Worm (Caenorhabditis elegans): ENCODE data around the gene glo-1.
A peak's percentile ranks its signal among the peaks of the same experiment; 100 is the strongest.

Gene glo-1

ce11 chrX:9882572-9882971, 560 bp upstream of the glo-1 start:
- TF ChIP-seq efl-1 (optimal IDR thresholded peaks at IDR 0.05) (no peak), efl-1 (GFP tag; optimal IDR thresholded peaks at IDR 0.05 in 1 of 2) (peak in 1 of 2 experiments; percentile 62), blmp-1 (tag; optimal IDR thresholded peaks at IDR 0.05) (no peak), elt-2 (tag; optimal IDR thresholded peaks at IDR 0.05) (peak; percentile 55), nhr-12 (tag; optimal IDR thresholded peaks at IDR 0.05) (no peak), rnt-1 (tag; optimal IDR thresholded peaks at IDR 0.05) (no peak)

DNA sequence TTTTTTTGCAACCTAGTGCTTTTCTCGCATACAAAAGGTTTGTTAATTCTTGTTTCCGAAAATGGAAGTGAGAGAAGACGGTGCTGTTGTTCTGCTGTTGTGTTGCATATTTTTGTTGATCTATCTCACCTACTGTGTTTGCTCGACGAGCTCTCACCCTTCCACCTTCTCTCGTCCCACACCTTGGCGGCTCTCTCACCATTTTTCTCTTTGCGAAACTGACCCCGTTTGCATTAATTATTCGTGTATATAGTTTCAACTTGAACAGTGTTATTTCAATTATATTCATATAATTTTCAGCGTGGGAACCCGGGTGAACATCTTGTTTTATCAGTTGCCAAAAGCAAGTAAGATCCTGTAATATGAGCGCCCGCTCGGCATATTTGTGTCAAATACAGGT, 4.9 kb downstream of the glo-1 start, which contains the start of gene R07B1.9:
R07B1.9 (plus strand) TSS at position 301 of the 400 bp plus-strand sequence.
- no peak for TF ChIP-seq mab-9 (GFP tag; IDR thresholded peaks at IDR 0.05)
- no peak for TF ChIP-seq efl-1 (optimal IDR thresholded peaks at IDR 0.05)
- peak in 1 of 2 experiments; percentile 11 for TF ChIP-seq efl-1 (GFP tag; optimal IDR thresholded peaks at IDR 0.05 in 1 of 2)

ce11 chrX:9872554-9872953, 9.5 kb downstream of the glo-1 start, which contains the start of gene R07B1.8:
R07B1.8 (minus strand) TSS chrX:9872654.
- TF ChIP-seq mab-9 (GFP tag; IDR thresholded peaks at IDR 0.05) (no peak), fkh-8 (tag; optimal IDR thresholded peaks at IDR 0.05) (no peak), hlh-4 (tag; optimal IDR thresholded peaks at IDR 0.05) (no peak), egl-27 (tag; optimal IDR thresholded peaks at IDR 0.05) (no peak), unc-86 (tag; optimal IDR thresholded peaks at IDR 0.05) (no peak), mep-1 (tag; optimal IDR thresholded peaks at IDR 0.05) (no peak), nhr-76 (tag; optimal IDR thresholded peaks at IDR 0.05) (no peak)

DNA sequence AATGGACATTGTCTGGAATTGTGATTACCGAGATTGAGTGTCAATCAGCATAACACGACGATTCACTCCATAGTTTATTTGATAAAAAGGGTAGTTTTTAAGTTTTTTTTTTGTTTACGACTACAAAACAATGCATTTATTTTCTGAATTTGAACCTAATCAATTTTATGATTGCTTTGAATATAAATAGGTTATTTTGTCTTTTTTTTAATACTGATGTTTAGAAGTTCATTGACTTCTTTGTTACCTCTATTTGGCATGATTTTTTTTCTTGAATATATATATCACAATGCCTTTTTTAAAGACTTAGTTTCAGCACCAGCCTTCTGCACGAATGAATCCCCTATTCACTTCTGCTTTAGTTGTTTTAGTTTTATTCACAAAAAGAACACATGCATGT, 12.5 kb downstream of the glo-1 start, which contains the start of gene R07B1.13:
R07B1.13 (plus strand) TSS at position 301 of the 400 bp plus-strand sequence.
- TF ChIP-seq jun-1 (tag; optimal IDR thresholded peaks at IDR 0.05) (no peak), unc-86 (tag; optimal IDR thresholded peaks at IDR 0.05) (no peak), lin-13 (GFP tag; optimal IDR thresholded peaks at IDR 0.05) (no peak), isw-1 (GFP tag; IDR thresholded peaks at IDR 0.05) (no peak), fos-1 (tag; optimal IDR thresholded peaks at IDR 0.05) (no peak), ces-1 (GFP tag; optimal IDR thresholded peaks at IDR 0.05) (no peak), ets-5 (GFP tag; IDR thresholded peaks at IDR 0.05) (no peak), mdl-1 (tag; optimal IDR thresholded peaks at IDR 0.05) (no peak), irx-1 (tag; optimal IDR thresholded peaks at IDR 0.05) (no peak), hlh-4 (tag; optimal IDR thresholded peaks at IDR 0.05) (no peak), ceh-90 (tag; optimal IDR thresholded peaks at IDR 0.05) (no peak), pax-3 (tag; optimal IDR thresholded peaks at IDR 0.05) (no peak), elt-3 (tag; optimal IDR thresholded peaks at IDR 0.05) (no peak), rnt-1 (tag; optimal IDR thresholded peaks at IDR 0.05) (no peak), nhr-77 (tag; optimal IDR thresholded peaks at IDR 0.05) (no peak), lir-3 (tag; optimal IDR thresholded peaks at IDR 0.05; ENCODE audit: poor library complexity) (no peak), nhr-85 (tag) (no peak)

DNA sequence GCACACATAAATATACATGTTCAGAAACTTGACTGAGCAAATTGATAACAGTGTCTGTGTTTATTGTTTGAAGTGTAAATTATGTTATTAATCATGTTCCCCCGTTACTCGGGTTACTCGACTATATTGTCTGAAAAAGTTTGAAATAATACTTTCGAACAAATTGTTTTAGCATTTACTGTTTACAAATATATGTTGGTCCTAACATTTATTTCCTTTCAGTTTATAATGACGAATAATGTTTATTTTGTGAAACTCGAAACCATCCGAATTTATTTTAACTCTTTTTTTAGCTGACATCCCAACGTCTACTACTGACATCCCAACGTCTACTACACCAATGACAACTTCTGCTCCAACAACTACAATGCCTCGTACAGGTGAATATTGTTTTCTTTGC, 13.2 kb downstream of the glo-1 start, which contains the start of gene R07B1.7:
R07B1.7 (plus strand) TSS at position 301 of the 400 bp plus-strand sequence.
- TF ChIP-seq unc-30 (tag; optimal IDR thresholded peaks at IDR 0.05), result no peak
- TF ChIP-seq pag-3 (tag; optimal IDR thresholded peaks at IDR 0.05; ENCODE audit: borderline replicate concordance, insufficient read depth), result no peak
- TF ChIP-seq lin-35 (GFP tag; optimal IDR thresholded peaks at IDR 0.05), result no peak
- TF ChIP-seq aha-1 (tag; optimal IDR thresholded peaks at IDR 0.05), result no peak
- no peak for TF ChIP-seq nhr-77 (tag; optimal IDR thresholded peaks at IDR 0.05)
- TF ChIP-seq aly-2 (tag; optimal IDR thresholded peaks at IDR 0.05), result no peak
- no peak for TF ChIP-seq nhr-90 (tag; optimal IDR thresholded peaks at IDR 0.05; ENCODE audit: poor library complexity)
- TF ChIP-seq ztf-11 (tag; optimal IDR thresholded peaks at IDR 0.05), result no peak
- no peak for TF ChIP-seq C16A3.4 (tag; optimal IDR thresholded peaks at IDR 0.05)
